Worm (Caenorhabditis elegans): ENCODE measurements around the gene faah-3.
"Not testable (repeated sequence)": the region's sequence is repeated elsewhere in the genome, so short reads cannot be mapped to it uniquely, and the experiment has no call there.

faah-3 gene

DNA sequence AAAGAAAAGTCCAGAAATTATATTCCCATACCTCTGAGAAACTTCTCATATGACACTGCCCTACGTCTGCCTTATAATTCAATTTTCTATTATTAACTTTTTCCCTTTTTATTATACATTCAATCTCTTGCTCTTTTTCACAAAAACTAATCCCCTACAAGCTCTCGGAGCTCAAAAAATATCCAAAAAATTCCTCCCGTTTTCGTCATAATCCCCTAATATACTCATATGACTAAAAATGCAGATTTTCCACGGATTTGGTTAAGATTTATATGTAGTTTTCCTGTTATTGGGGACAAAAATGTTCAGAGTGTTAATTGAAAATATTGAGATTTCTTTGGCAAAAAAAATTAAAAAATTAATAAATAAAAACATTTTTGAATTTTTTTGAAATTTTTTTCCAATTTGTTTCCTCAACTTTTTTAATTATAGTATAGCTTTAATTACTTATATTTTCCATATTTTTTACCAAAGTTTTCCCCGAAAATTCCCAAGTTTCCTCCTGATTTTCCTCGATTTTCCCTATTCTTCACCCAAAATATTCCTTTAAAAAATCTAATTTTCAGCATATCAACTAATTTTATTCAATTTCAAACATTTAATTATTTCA lies 21.0 kb downstream of the faah-3 start, which contains the start of gene lgc-30:
Gene lgc-30, plus strand, starts transcription at position 560 of the 610 bp plus-strand sequence.
- no peak for TF ChIP-seq Y48G9A.11 (GFP tag; IDR thresholded peaks at IDR 0.05)
- TF ChIP-seq lsy-2 (tag; optimal IDR thresholded peaks at IDR 0.05): no peak
- no peak for TF ChIP-seq ZK337.2 (GFP tag; IDR thresholded peaks at IDR 0.05)
- no peak for TF ChIP-seq nhr-237 (tag; optimal IDR thresholded peaks at IDR 0.05)
- TF ChIP-seq ztf-7 (tag; optimal IDR thresholded peaks at IDR 0.05): no peak
- TF ChIP-seq nhr-102 (tag; optimal IDR thresholded peaks at IDR 0.05): no peak
- TF ChIP-seq ceh-44 (GFP tag; IDR thresholded peaks at IDR 0.05): no peak
- no peak for TF ChIP-seq F10B5.3 (tag; optimal IDR thresholded peaks at IDR 0.05)
- no peak for TF ChIP-seq egl-27 (tag; optimal IDR thresholded peaks at IDR 0.05)

DNA sequence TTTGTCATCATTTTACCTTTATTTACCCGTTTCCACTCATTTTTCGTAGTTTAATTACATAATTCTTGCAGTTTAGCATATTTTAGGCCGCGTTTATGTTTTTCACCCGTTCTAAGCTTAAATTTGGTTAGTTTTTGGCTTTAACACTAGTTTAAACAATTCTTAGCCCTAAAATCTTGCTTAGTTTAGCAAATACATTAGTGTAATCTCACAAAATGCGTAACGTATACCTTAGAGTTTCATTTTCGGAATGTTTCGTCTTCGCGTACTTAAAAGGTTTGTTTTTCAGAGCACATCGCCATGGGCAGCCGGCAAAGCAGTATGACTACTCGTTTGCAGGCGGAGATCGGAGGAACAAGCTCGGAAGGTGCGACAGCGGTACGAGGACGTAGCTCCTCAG lies 25.8 kb downstream of the faah-3 start, which contains the start of gene F58H7.5:
Gene F58H7.5, plus strand, starts transcription at position 301 of the 400 bp plus-strand sequence.
- TF ChIP-seq skn-1 (tag; optimal IDR thresholded peaks at IDR 0.05) (no peak), dmd-6 (GFP tag; IDR thresholded peaks at IDR 0.05) (no peak)

DNA sequence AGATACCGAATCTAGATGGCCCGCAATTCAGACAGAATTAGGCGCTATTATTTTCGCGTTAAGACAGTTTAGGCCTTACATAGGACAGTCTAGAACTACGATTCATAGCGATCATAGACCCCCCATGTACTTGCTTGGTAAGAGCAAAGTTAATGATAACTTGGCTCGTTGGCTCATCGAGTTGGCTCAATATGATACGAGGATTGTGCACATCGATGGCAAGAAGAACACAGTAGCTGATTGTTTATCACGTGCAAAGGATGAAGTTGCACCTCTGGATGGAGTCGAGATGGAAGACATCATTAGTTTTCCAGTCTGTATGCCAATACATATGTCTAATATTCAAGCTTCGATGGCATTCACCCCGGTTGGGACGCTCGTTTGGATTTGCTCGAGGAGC lies 27.8 kb downstream of the faah-3 start:
- no peak for TF ChIP-seq saeg-2 (GFP tag; IDR thresholded peaks at IDR 0.05)
- peak in 1 of 2 experiments; percentile 91 for TF ChIP-seq unc-62 (GFP tag; optimal IDR thresholded peaks at IDR 0.05 in 1 of 2)
- no peak for TF ChIP-seq unc-62 (tag; optimal IDR thresholded peaks at IDR 0.05)

DNA sequence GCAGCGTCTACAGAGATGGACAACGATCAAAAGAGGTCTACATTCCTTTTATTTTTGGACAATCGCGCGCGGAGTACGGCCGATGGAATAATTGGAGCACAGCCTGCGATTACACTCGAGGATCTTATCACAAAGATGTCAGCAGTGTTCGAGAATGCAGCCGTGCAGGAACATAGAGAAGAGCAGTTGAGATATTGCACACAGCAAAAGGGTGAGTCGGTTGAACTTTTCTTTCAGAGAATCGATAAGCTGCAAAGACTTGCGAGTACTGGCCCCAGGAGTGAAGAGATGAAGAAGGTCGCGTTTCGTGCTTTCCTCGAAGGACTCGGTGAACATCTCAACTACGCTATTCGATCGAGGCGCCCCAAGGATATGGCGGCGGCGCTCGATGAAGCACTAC lies 30.6 kb downstream of the faah-3 start:
- TF ChIP-seq aha-1 (tag) (peak; percentile 84), dpl-1 (GFP tag; optimal IDR thresholded peaks at IDR 0.05) (no peak), dmd-6 (GFP tag; IDR thresholded peaks at IDR 0.05) (no peak), nhr-76 (tag; optimal IDR thresholded peaks at IDR 0.05) (no peak), D1046.2 (GFP tag; IDR thresholded peaks at IDR 0.05) (0 out of 2 replicates have a peak, but pooled peaks have one; percentile 60), lin-15B (tag; optimal IDR thresholded peaks at IDR 0.05) (no peak), R02D3.7 (tag; optimal IDR thresholded peaks at IDR 0.05) (no peak), jun-1 (tag; optimal IDR thresholded peaks at IDR 0.05) (no peak)

DNA sequence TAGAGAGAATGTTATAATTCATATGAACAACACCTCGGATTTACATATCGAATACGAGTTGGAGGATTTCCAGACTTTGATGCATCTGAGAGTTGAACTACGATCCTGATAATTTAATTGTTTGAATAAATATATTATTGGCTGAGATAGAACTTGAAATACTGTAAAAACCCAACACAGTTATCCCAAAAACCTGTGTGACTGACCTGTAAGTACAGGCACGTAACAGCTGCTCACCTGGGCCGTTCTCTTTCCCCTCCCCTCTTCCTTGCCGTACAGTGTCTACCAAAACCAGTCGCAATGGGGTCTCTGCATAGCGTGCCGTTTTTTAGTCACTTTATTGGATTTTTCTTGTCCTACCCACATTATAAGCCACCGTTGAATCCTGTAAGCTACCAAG lies 40.5 kb downstream of the faah-3 start, which contains the start of gene fbxc-12:
Gene fbxc-12, plus strand, starts transcription at position 301 of the 400 bp plus-strand sequence.
- TF ChIP-seq nhr-111 (GFP tag; optimal IDR thresholded peaks at IDR 0.05); ces-1 (GFP tag; optimal IDR thresholded peaks at IDR 0.05); nhr-11 (tag; optimal IDR thresholded peaks at IDR 0.05): not testable (repeated sequence)

Measured in whole organism, L4 larva.